Worm (Caenorhabditis elegans) whole organism, late embryonic: Measurements from ENCODE around the gene lpr-3.

ENCODE experiments used
- C08G9.2 ChIP-seq: sonication (generic microtip); optimal IDR thresholded peaks from 2 replicates; lab custom pipeline; 2016; ENCODE audit warnings: mild to moderate bottlenecking, missing genetic modification characterization, moderate library complexity, missing compliant biosample characterization
- C38D4.7 ChIP-seq: fragments of 200-800 bp; sonication (Bioruptor generic); optimal IDR thresholded peaks from 2 replicates; lab custom pipeline; 2018; ENCODE audit warnings: mild to moderate bottlenecking, missing genetic modification characterization, moderate library complexity, missing compliant biosample characterization
- F13H6.1 ChIP-seq: sonication (generic microtip); optimal IDR thresholded peaks from 2 replicates; lab custom pipeline; 2016; ENCODE audit warnings: missing genetic modification characterization, missing compliant biosample characterization
- K02D7.2 ChIP-seq: sonication (generic microtip); optimal IDR thresholded peaks from 2 replicates; lab custom pipeline; 2017; ENCODE audit warnings: mild to moderate bottlenecking, missing genetic modification characterization, missing compliant biosample characterization
- K09A11.1 ChIP-seq: sonication (generic microtip); optimal IDR thresholded peaks from 2 replicates; lab custom pipeline; 2017; ENCODE audit warnings: antibody characterized with exemption, mild to moderate bottlenecking, missing genetic modification characterization, missing compliant biosample characterization; ENCODE audit not compliant: insufficient read depth
- Y22D7AL.16 ChIP-seq: sonication (generic microtip); optimal IDR thresholded peaks from 2 replicates; lab custom pipeline; 2016; ENCODE audit warnings: missing genetic modification characterization, missing compliant biosample characterization
- ahr-1 ChIP-seq: sonication (generic microtip); optimal IDR thresholded peaks from 2 replicates; lab custom pipeline; 2016; ENCODE audit warnings: missing genetic modification characterization, missing compliant biosample characterization
- ama-1 ChIP-seq: fragments of 150-350 bp; optimal IDR thresholded peaks from 2 replicates; lab custom pipeline; 2014
- ceh-14 ChIP-seq: sonication (generic microtip); optimal IDR thresholded peaks from 2 replicates; lab custom pipeline; 2016; ENCODE audit warnings: missing genotype, missing genetic modification characterization, missing compliant biosample characterization
- ceh-18 ChIP-seq: sonication (generic microtip); optimal IDR thresholded peaks from 2 replicates; lab custom pipeline; 2016; ENCODE audit warnings: missing genetic modification characterization, missing compliant biosample characterization
- ceh-2 ChIP-seq: sonication (generic microtip); optimal IDR thresholded peaks from 2 replicates; lab custom pipeline; 2016; ENCODE audit warnings: missing genotype, missing genetic modification characterization, missing compliant biosample characterization
- ceh-30 ChIP-seq: fragments of 150-350 bp; optimal IDR thresholded peaks from 2 replicates; lab custom pipeline; 2014; ENCODE audit warnings: missing biosample characterization, missing genetic modification characterization
- ceh-31 ChIP-seq: sonication (generic microtip); optimal IDR thresholded peaks from 2 replicates; lab custom pipeline; 2016; ENCODE audit warnings: missing genetic modification characterization, missing compliant biosample characterization
- ceh-34 ChIP-seq: sonication (generic microtip); optimal IDR thresholded peaks from 2 replicates; lab custom pipeline; 2016; ENCODE audit warnings: mild to moderate bottlenecking, missing genetic modification characterization, missing compliant biosample characterization
- ceh-45 ChIP-seq: fragments of 200-800 bp; sonication (Bioruptor generic); IDR thresholded peaks from 2 replicates; pipeline ENCODE4 v1.3.6; 2022; ENCODE audit warnings: missing genetic modification reagents, missing genetic modification characterization, missing compliant biosample characterization
- ceh-48 ChIP-seq: sonication (generic microtip); optimal IDR thresholded peaks from 2 replicates; lab custom pipeline; 2016; ENCODE audit warnings: missing genetic modification characterization, inconsistent platforms, missing compliant biosample characterization
- ceh-6 ChIP-seq: fragments of 200-800 bp; sonication (Bioruptor generic); optimal IDR thresholded peaks from 2 replicates; lab custom pipeline; 2018; ENCODE audit warnings: mild to moderate bottlenecking, missing genetic modification characterization, missing compliant biosample characterization
- ceh-9 ChIP-seq: sonication (generic microtip); optimal IDR thresholded peaks from 2 replicates; lab custom pipeline; 2016; ENCODE audit warnings: mild to moderate bottlenecking, missing genetic modification characterization, inconsistent platforms, missing compliant biosample characterization
- che-1 ChIP-seq: sonication (generic microtip); optimal IDR thresholded peaks from 2 replicates; lab custom pipeline; 2016; ENCODE audit warnings: mild to moderate bottlenecking, missing genetic modification characterization, missing compliant biosample characterization
- elt-2 ChIP-seq: sonication (generic microtip); optimal IDR thresholded peaks from 2 replicates; lab custom pipeline; 2016; ENCODE audit warnings: missing genetic modification reagents, missing genetic modification characterization, missing compliant biosample characterization
- ets-4 ChIP-seq: sonication (generic microtip); optimal IDR thresholded peaks from 2 replicates; lab custom pipeline; 2016; ENCODE audit warnings: missing genetic modification characterization, missing compliant biosample characterization
- eyg-1 ChIP-seq: sonication (generic microtip); optimal IDR thresholded peaks from 2 replicates; lab custom pipeline; 2016; ENCODE audit warnings: missing genotype, missing genetic modification characterization, missing compliant biosample characterization
- fkh-10 ChIP-seq: fragments of 150-350 bp; optimal IDR thresholded peaks from 2 replicates; lab custom pipeline; 2014; ENCODE audit warnings: missing biosample characterization, missing genetic modification reagents, missing genetic modification characterization
- fkh-6 ChIP-seq: sonication (generic microtip); optimal IDR thresholded peaks from 2 replicates; lab custom pipeline; 2016; ENCODE audit warnings: missing genetic modification characterization, missing compliant biosample characterization
- gmeb-2 ChIP-seq: sonication (generic microtip); optimal IDR thresholded peaks from 2 replicates; lab custom pipeline; 2016; ENCODE audit warnings: missing genetic modification characterization, inconsistent platforms, missing compliant biosample characterization
- hlh-13 ChIP-seq: fragments of 200-800 bp; sonication (Bioruptor generic); optimal IDR thresholded peaks from 2 replicates; lab custom pipeline; 2018; ENCODE audit warnings: mild to moderate bottlenecking, missing genetic modification characterization, missing compliant biosample characterization
- hlh-15 ChIP-seq: sonication (generic microtip); optimal IDR thresholded peaks from 2 replicates; lab custom pipeline; 2016; ENCODE audit warnings: missing genetic modification characterization, missing compliant biosample characterization
- hlh-30 ChIP-seq: sonication (generic microtip); optimal IDR thresholded peaks from 2 replicates; lab custom pipeline; 2017; ENCODE audit warnings: antibody characterized with exemption, missing genetic modification characterization, missing compliant biosample characterization; ENCODE audit not compliant: insufficient read depth
- hlh-6 ChIP-seq: sonication (generic microtip); optimal IDR thresholded peaks from 2 replicates; lab custom pipeline; 2016; ENCODE audit warnings: missing genotype, missing genetic modification characterization, missing compliant biosample characterization
- hlh-8 ChIP-seq: sonication (generic microtip); optimal IDR thresholded peaks from 2 replicates; lab custom pipeline; 2016; ENCODE audit warnings: missing genotype, missing genetic modification characterization, missing compliant biosample characterization
- lim-6 ChIP-seq: sonication (generic microtip); optimal IDR thresholded peaks from 2 replicates; lab custom pipeline; 2016; ENCODE audit warnings: missing genetic modification characterization, missing compliant biosample characterization
- lin-11 ChIP-seq: fragments of 200-800 bp; sonication (Bioruptor generic); optimal IDR thresholded peaks from 2 replicates; lab custom pipeline; 2018; ENCODE audit warnings: mild to moderate bottlenecking, missing genetic modification characterization, missing compliant biosample characterization
- madf-2 ChIP-seq: sonication (generic microtip); optimal IDR thresholded peaks from 2 replicates; lab custom pipeline; 2017; ENCODE audit warnings: missing genetic modification characterization, missing compliant biosample characterization
- mec-3 ChIP-seq: sonication (generic microtip); optimal IDR thresholded peaks from 2 replicates; lab custom pipeline; 2016; ENCODE audit warnings: borderline replicate concordance, missing genetic modification characterization, missing compliant biosample characterization
- nfya-1 ChIP-seq: sonication (generic microtip); optimal IDR thresholded peaks from 2 replicates; lab custom pipeline; 2017; ENCODE audit warnings: missing genetic modification characterization, mild to moderate bottlenecking, missing compliant biosample characterization, antibody characterized with exemption, moderate library complexity
- nhr-232 ChIP-seq: sonication (generic microtip); optimal IDR thresholded peaks from 2 replicates; lab custom pipeline; 2016; ENCODE audit warnings: missing genetic modification characterization, missing compliant biosample characterization
- npax-4 ChIP-seq: sonication (generic microtip); optimal IDR thresholded peaks from 2 replicates; lab custom pipeline; 2016; ENCODE audit warnings: missing genetic modification characterization, missing compliant biosample characterization
- odd-2 ChIP-seq: sonication (generic microtip); optimal IDR thresholded peaks from 2 replicates; lab custom pipeline; 2017; ENCODE audit warnings: antibody characterized with exemption, mild to moderate bottlenecking, missing genetic modification characterization, missing compliant biosample characterization
- pax-1 ChIP-seq: fragments of 150-350 bp; optimal IDR thresholded peaks from 2 replicates; lab custom pipeline; 2014; ENCODE audit warnings: missing biosample characterization, missing genetic modification characterization
- pha-2 ChIP-seq: sonication (generic microtip); optimal IDR thresholded peaks from 2 replicates; lab custom pipeline; 2017; ENCODE audit warnings: mild to moderate bottlenecking, missing genetic modification characterization, missing compliant biosample characterization
- pros-1 ChIP-seq: fragments of 150-350 bp; optimal IDR thresholded peaks from 2 replicates; lab custom pipeline; 2014; ENCODE audit warnings: missing biosample characterization, missing genetic modification reagents, missing genetic modification characterization
- rnt-1 ChIP-seq: sonication (generic microtip); optimal IDR thresholded peaks from 2 replicates; lab custom pipeline; 2016; ENCODE audit warnings: missing genetic modification characterization, missing compliant biosample characterization
- sdc-2 ChIP-seq: sonication (generic microtip); optimal IDR thresholded peaks from 2 replicates; lab custom pipeline; 2016; ENCODE audit warnings: missing genotype, missing genetic modification characterization, missing compliant biosample characterization
- sox-2 ChIP-seq: fragments of 200-800 bp; sonication (Bioruptor generic); IDR thresholded peaks from 2 replicates; pipeline ENCODE4 v1.3.6; 2022; ENCODE audit warnings: missing genetic modification reagents, missing genetic modification characterization, missing compliant biosample characterization
- tbx-7 ChIP-seq: sonication (generic microtip); optimal IDR thresholded peaks from 2 replicates; lab custom pipeline; 2016; ENCODE audit warnings: missing genotype, missing genetic modification characterization, missing compliant biosample characterization
- ttx-3 ChIP-seq: sonication (generic microtip); optimal IDR thresholded peaks from 2 replicates; lab custom pipeline; 2016; ENCODE audit warnings: missing genetic modification reagents, missing genetic modification characterization, missing compliant biosample characterization
- unc-42 ChIP-seq: sonication (generic microtip); optimal IDR thresholded peaks from 2 replicates; lab custom pipeline; 2016; ENCODE audit warnings: missing genotype, missing genetic modification characterization, missing compliant biosample characterization
- unc-55 ChIP-seq: sonication (generic microtip); optimal IDR thresholded peaks from 2 replicates; lab custom pipeline; 2017; ENCODE audit warnings: missing biosample characterization, missing genetic modification reagents, missing genetic modification characterization
- unc-86 ChIP-seq: sonication (generic microtip); optimal IDR thresholded peaks from 2 replicates; lab custom pipeline; 2016; ENCODE audit warnings: missing genetic modification characterization, missing compliant biosample characterization
- ztf-16 ChIP-seq: sonication (generic microtip); optimal IDR thresholded peaks from 2 replicates; lab custom pipeline; 2017; ENCODE audit warnings: missing genetic modification characterization, missing compliant biosample characterization

Gene lpr-3

DNA sequence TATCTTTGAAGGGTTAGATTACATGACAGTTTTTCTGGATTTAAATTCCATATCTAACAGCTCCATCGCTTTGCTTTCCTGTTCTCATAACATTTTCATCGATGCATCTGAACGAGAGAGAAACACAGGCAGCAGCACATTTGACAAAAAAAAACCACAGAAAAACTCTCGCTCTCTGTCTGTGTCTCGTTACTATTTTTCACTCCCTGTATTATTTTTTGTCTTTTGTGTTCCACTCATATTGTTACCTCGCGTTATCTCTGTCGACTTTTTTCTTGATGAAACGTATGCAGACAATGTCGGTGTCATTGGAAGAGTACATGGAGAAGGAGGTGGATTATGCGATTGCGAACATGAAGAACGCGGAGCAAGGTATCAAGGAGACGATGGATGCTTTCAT is 31.8 kb downstream of the lpr-3 start, which contains the start of gene W04G3.11:
TSS of gene W04G3.11 (plus strand) at position 244 of the 400 bp plus-strand sequence.
- TF ChIP-seq ceh-6 (no peak), tbx-7 (no peak), ztf-16 (tag; lab: Kevin White, UChicago) (no peak), unc-55 (no peak), fkh-6 (tag; lab: Kevin White, UChicago) (no peak), C38D4.7 (no peak), unc-86 (tag; lab: Kevin White, UChicago) (no peak), ceh-34 (tag; lab: Kevin White, UChicago) (no peak), F13H6.1 (tag; lab: Kevin White, UChicago) (no peak), ceh-45 (GFP tag; lab: Robert Waterston, UW) (no peak), hlh-8 (tag; lab: Kevin White, UChicago) (no peak), ceh-14 (tag; lab: Kevin White, UChicago) (no peak)

DNA sequence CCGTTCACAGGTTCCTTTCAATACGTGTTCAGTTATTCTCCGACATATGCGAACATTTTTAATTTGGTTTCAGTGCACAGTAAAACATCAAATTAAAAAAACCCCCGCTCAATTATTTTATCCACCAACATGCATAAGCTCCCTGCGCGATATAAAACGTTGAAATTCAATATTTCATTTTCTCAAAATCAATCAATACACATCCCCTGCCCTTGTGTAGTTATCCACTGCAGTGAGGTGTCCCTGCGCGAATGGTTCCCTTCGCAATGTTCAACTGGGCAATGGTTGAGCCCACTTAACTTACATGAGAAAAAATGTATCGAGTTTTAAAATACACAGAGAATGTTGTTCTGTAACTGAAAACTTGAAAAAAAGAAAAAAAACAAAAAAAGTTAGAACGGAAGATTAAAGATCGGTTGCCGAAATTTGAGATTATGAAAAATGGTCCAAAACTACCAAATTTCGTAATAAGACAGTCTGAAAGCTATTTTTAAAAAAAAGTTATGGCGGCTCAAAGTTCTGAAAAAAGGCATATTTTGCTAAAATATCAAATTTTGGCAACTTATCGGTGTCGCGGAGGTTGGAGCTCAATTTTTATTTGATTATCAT is 36.9 kb downstream of the lpr-3 start:
- TF ChIP-seq ceh-2 (tag; lab: Kevin White, UChicago) (peak; percentile 81), unc-86 (tag; lab: Kevin White, UChicago) (peak; percentile 95), rnt-1 (peak; percentile 99), ahr-1 (peak; percentile 26), npax-4 (tag; lab: Kevin White, UChicago) (peak; percentile 15), fkh-10 (peak; percentile 91), C08G9.2 (peak; percentile 87), che-1 (peak; percentile 52), ttx-3 (peak; percentile 76), K09A11.1 (peak; percentile 84), sox-2 (GFP tag; lab: Robert Waterston, UW) (peak; percentile 61), ceh-48 (tag; lab: Kevin White, UChicago) (peak; percentile 100), hlh-13 (GFP tag; lab: Kevin White, UChicago) (peak; percentile 58), odd-2 (tag; lab: Kevin White, UChicago) (no peak), tbx-7 (peak; percentile 78), fkh-6 (tag; lab: Kevin White, UChicago) (peak; percentile 66), pha-2 (tag; lab: Kevin White, UChicago) (no peak), ztf-16 (tag; lab: Kevin White, UChicago) (peak; percentile 95), hlh-8 (tag; lab: Kevin White, UChicago) (peak; percentile 48), mec-3 (no peak), unc-55 (peak; percentile 96), nfya-1 (tag; lab: Kevin White, UChicago) (peak; percentile 99), unc-42 (tag; lab: Kevin White, UChicago) (peak; percentile 98), ceh-18 (tag; lab: Kevin White, UChicago) (peak; percentile 100), pax-1 (tag; lab: Kevin White, UChicago) (peak; percentile 96), K02D7.2 (tag; lab: Kevin White, UChicago) (peak; percentile 63), lim-6 (tag; lab: Kevin White, UChicago) (peak; percentile 85), ets-4 (tag; lab: Kevin White, UChicago) (peak; percentile 74), hlh-15 (tag; lab: Kevin White, UChicago) (peak; percentile 89), ceh-31 (tag; lab: Kevin White, UChicago) (peak; percentile 99), hlh-6 (peak; percentile 87), Y22D7AL.16 (tag; lab: Kevin White, UChicago) (peak; percentile 67), eyg-1 (tag; lab: Kevin White, UChicago) (peak; percentile 35), lin-11 (tag; lab: Kevin White, UChicago) (peak; percentile 52), nhr-232 (tag; lab: Kevin White, UChicago) (peak; percentile 38), ceh-30 (tag; lab: Kevin White, UChicago) (peak; percentile 98), ama-1 (no peak), ceh-9 (tag; lab: Kevin White, UChicago) (no peak), ceh-6 (peak; percentile 66), gmeb-2 (tag; lab: Kevin White, UChicago) (peak; percentile 48), madf-2 (peak; percentile 88), pros-1 (tag; lab: Kevin White, UChicago) (peak; percentile 98), sdc-2 (peak; percentile 100), hlh-30 (tag; lab: Kevin White, UChicago) (peak; percentile 57), elt-2 (tag; lab: Kevin White, UChicago) (peak; percentile 85)
